Worm (Caenorhabditis elegans) whole organism, L3 larva: Measurements from ENCODE around the gene nas-29.

ENCODE experiments used
- aly-2 ChIP-seq: fragments of 150-350 bp; optimal IDR thresholded peaks from 2 replicates; lab custom pipeline; 2014; ENCODE audit warnings: missing biosample characterization, missing genetic modification characterization
- elt-3 ChIP-seq, 3 experiments: fragments of 150-350 bp in 1 of 3; sonication (generic microtip) in 2 of 3; optimal IDR thresholded peaks; 2 replicates in 2 of 3; 4 replicates in 1 of 3; lab custom pipeline; 2014 to 2017; ENCODE audit warnings: missing biosample characterization in 3 of 3, missing genetic modification characterization in 3 of 3
- fkh-10 ChIP-seq: sonication (generic microtip); optimal IDR thresholded peaks from 2 replicates; lab custom pipeline; 2017; ENCODE audit warnings: missing biosample characterization, missing genetic modification reagents, missing genetic modification characterization
- lin-15B ChIP-seq: fragments of 150-350 bp; optimal IDR thresholded peaks from 2 replicates; lab custom pipeline; 2014; ENCODE audit warnings: missing biosample characterization, missing genetic modification characterization
- nhr-11 ChIP-seq: fragments of 150-350 bp; optimal IDR thresholded peaks from 2 replicates; lab custom pipeline; 2014; ENCODE audit warnings: missing biosample characterization, missing genetic modification characterization
- pqm-1 ChIP-seq: fragments of 150-350 bp; optimal IDR thresholded peaks from 2 replicates; lab custom pipeline; 2017; ENCODE audit warnings: missing biosample characterization, missing genetic modification characterization, inconsistent platforms
- unc-62 ChIP-seq: fragments of 150-350 bp; sonication (generic microtip); optimal IDR thresholded peaks from 4 replicates; lab custom pipeline; 2014; ENCODE audit warnings: missing biosample characterization, missing genetic modification reagents, missing genetic modification characterization
- zag-1 ChIP-seq: fragments of 150-350 bp; optimal IDR thresholded peaks from 2 replicates; lab custom pipeline; 2014; ENCODE audit warnings: missing biosample characterization, missing genetic modification characterization
- ztf-11 ChIP-seq: fragments of 150-350 bp; optimal IDR thresholded peaks from 2 replicates; lab custom pipeline; 2014; ENCODE audit warnings: missing biosample characterization, missing genetic modification characterization

DNA sequence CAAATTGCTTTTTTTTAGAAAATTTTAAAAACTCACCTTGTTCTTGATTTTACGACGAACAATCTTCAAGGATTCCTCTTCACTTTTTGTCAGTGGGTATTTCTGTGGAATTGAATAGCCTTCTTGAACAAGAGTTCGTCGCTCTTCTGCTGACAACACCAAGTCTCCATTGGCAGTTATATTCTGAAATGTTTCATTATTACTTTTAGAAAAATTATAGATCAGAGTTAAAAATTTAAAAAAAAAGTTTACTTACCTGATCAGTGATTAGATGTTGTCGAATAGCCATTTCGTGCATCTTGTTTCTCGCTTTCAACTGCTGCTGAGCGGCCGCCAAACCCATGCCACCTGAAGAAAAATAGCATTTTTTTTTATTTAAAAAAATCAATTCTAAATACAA is 38.4 kb upstream of the nas-29 start:
- TF ChIP-seq lin-15B (tag; lab: Kevin White, UChicago) (no peak), elt-3 (tag; optimal IDR thresholded peaks at IDR 0.05; lab: Kevin White, UChicago) (no peak), zag-1 (no peak), aly-2 (tag; lab: Kevin White, UChicago) (no peak), pqm-1 (tag; lab: Kevin White, UChicago) (no peak), ztf-11 (no peak), nhr-11 (no peak), fkh-10 (GFP tag; lab: Kevin White, UChicago) (no peak), unc-62 (GFP tag; lab: Kevin White, UChicago) (no peak)
